Worm (Caenorhabditis elegans) whole organism, L4 larva: ENCODE measurements around the gene rme-1.

Experiments
- D1046.2 ChIP-seq: fragments of 200-800 bp; sonication (Bioruptor generic); IDR thresholded peaks from 2 replicates; pipeline ENCODE4 v1.3.6; 2022; ENCODE audit warnings: missing genetic modification characterization, missing compliant biosample characterization
- F10B5.3 ChIP-seq: sonication (generic microtip); optimal IDR thresholded peaks from 2 replicates; lab custom pipeline; 2016; ENCODE audit warnings: mild to moderate bottlenecking, missing genetic modification characterization, missing compliant biosample characterization
- F37D6.2 ChIP-seq: sonication (generic microtip); optimal IDR thresholded peaks from 2 replicates; lab custom pipeline; 2016; ENCODE audit warnings: mild to moderate bottlenecking, missing genetic modification characterization, missing compliant biosample characterization
- F44E2.7 ChIP-seq: fragments of 200-800 bp; sonication (Bioruptor generic); IDR thresholded peaks from 2 replicates; pipeline ENCODE4 v2.1.2; 2022; ENCODE audit warnings: missing genetic modification characterization, missing compliant biosample characterization
- F49E8.2 ChIP-seq: sonication (generic microtip); optimal IDR thresholded peaks from 2 replicates; lab custom pipeline; 2016; ENCODE audit warnings: missing compliant biosample characterization, mild to moderate bottlenecking, missing genetic modification characterization, borderline replicate concordance
- T20F7.1 ChIP-seq: fragments of 200-800 bp; sonication (Bioruptor generic); optimal IDR thresholded peaks from 2 replicates; lab custom pipeline; 2018; ENCODE audit warnings: mild to moderate bottlenecking, missing genetic modification characterization, missing compliant biosample characterization
- Y48G9A.11 ChIP-seq: fragments of 200-800 bp; sonication (Bioruptor generic); IDR thresholded peaks from 2 replicates; pipeline ENCODE4 v1.3.6; 2022; ENCODE audit warnings: missing genetic modification reagents, missing genetic modification characterization, missing compliant biosample characterization
- Y5F2A.4 ChIP-seq: fragments of 200-800 bp; sonication (Bioruptor generic); optimal IDR thresholded peaks from 2 replicates; lab custom pipeline; 2018; ENCODE audit warnings: mild to moderate bottlenecking, missing genetic modification characterization, missing compliant biosample characterization
- Y75B8A.6 ChIP-seq: fragments of 200-800 bp; sonication (Bioruptor generic); IDR thresholded peaks from 2 replicates; pipeline ENCODE4 v1.3.6; 2022; ENCODE audit warnings: missing genetic modification reagents, missing genetic modification characterization, missing compliant biosample characterization
- ZK337.2 ChIP-seq: fragments of 200-800 bp; sonication (Bioruptor generic); IDR thresholded peaks from 2 replicates; pipeline ENCODE4 v1.3.6; 2022; ENCODE audit warnings: missing genetic modification reagents, missing genetic modification characterization, missing compliant biosample characterization
- ama-1 ChIP-seq: fragments of 150-350 bp; optimal IDR thresholded peaks from 2 replicates; lab custom pipeline; 2014; ENCODE audit warnings: inconsistent platforms, mixed read lengths
- arid-1 ChIP-seq: fragments of 200-800 bp; sonication (Bioruptor generic); conservative IDR thresholded peaks from 2 replicates; pipeline ENCODE4 v1.3.6; 2022; ENCODE audit warnings: missing genetic modification reagents, missing genetic modification characterization, missing compliant biosample characterization
- ceh-20 ChIP-seq: fragments of 200-800 bp; sonication (Bioruptor generic); IDR thresholded peaks from 2 replicates; pipeline ENCODE4 v1.3.6; 2022; ENCODE audit warnings: missing genetic modification reagents, missing genetic modification characterization, missing compliant biosample characterization
- ceh-44 ChIP-seq: fragments of 200-800 bp; sonication (Bioruptor generic); IDR thresholded peaks from 2 replicates; pipeline ENCODE4 v1.3.6; 2022; ENCODE audit warnings: missing genetic modification reagents, missing genetic modification characterization, missing compliant biosample characterization
- ceh-82 ChIP-seq: sonication (generic microtip); optimal IDR thresholded peaks from 2 replicates; lab custom pipeline; 2017; ENCODE audit warnings: missing biosample characterization, missing genetic modification characterization
- daf-12 ChIP-seq: fragments of 150-350 bp; optimal IDR thresholded peaks from 2 replicates; lab custom pipeline; 2014; ENCODE audit warnings: missing biosample characterization, missing genetic modification reagents, missing genetic modification characterization
- dmd-8 ChIP-seq: fragments of 200-800 bp; sonication (Bioruptor generic); IDR thresholded peaks from 2 replicates; pipeline ENCODE4 v1.3.6; 2022; ENCODE audit warnings: missing genetic modification characterization, missing compliant biosample characterization
- duxl-1 ChIP-seq: sonication (generic microtip); optimal IDR thresholded peaks from 2 replicates; lab custom pipeline; 2016; ENCODE audit warnings: mild to moderate bottlenecking, missing genetic modification characterization, moderate library complexity, missing compliant biosample characterization; ENCODE audit not compliant: poor library complexity
- dve-1 ChIP-seq: sonication (generic microtip); optimal IDR thresholded peaks from 2 replicates; lab custom pipeline; 2017; ENCODE audit warnings: antibody characterized with exemption, mild to moderate bottlenecking, missing genetic modification characterization, missing compliant biosample characterization; ENCODE audit not compliant: insufficient read depth
- egl-43 ChIP-seq: fragments of 200-800 bp; sonication (Bioruptor generic); IDR thresholded peaks from 2 replicates; pipeline ENCODE4 v1.3.6; 2022; ENCODE audit warnings: missing genetic modification reagents, missing genetic modification characterization, missing compliant biosample characterization
- fkh-10 ChIP-seq: fragments of 150-350 bp; optimal IDR thresholded peaks from 2 replicates; lab custom pipeline; 2014; ENCODE audit warnings: missing biosample characterization, missing genetic modification reagents, missing genetic modification characterization
- gei-8 ChIP-seq: fragments of 200-800 bp; sonication (Bioruptor generic); optimal IDR thresholded peaks from 2 replicates; lab custom pipeline; 2018; ENCODE audit warnings: mild to moderate bottlenecking, missing genetic modification characterization, missing compliant biosample characterization
- hif-1 ChIP-seq, 2 experiments: sonication (generic microtip); optimal IDR thresholded peaks; 2 replicates each; lab custom pipeline; 2016 to 2017; ENCODE audit warnings: missing compliant biosample characterization in 2 of 2, missing genetic modification characterization in 2 of 2, missing genetic modification reagents in 2 of 2, missing genotype in 2 of 2, mild to moderate bottlenecking in 1 of 2
- hlh-11 ChIP-seq: fragments of 200-800 bp; sonication (Bioruptor generic); optimal IDR thresholded peaks from 2 replicates; lab custom pipeline; 2018; ENCODE audit warnings: mild to moderate bottlenecking, missing genetic modification characterization, missing compliant biosample characterization
- lin-29 ChIP-seq: fragments of 200-800 bp; sonication (Bioruptor generic); IDR thresholded peaks from 2 replicates; pipeline ENCODE4 v1.3.6; 2022; ENCODE audit warnings: missing genetic modification reagents, missing genetic modification characterization, missing compliant biosample characterization
- lin-38 ChIP-seq: fragments of 200-800 bp; sonication (Bioruptor generic); IDR thresholded peaks from 2 replicates; pipeline ENCODE4 v1.3.6; 2022; ENCODE audit warnings: missing genetic modification reagents, missing genetic modification characterization, missing compliant biosample characterization
- lin-39 ChIP-seq: fragments of 150-350 bp; optimal IDR thresholded peaks from 2 replicates; lab custom pipeline; 2014; ENCODE audit warnings: missing biosample characterization, missing genetic modification reagents, missing genetic modification characterization
- madf-9 ChIP-seq: fragments of 200-800 bp; sonication (Bioruptor generic); conservative IDR thresholded peaks from 2 replicates; pipeline ENCODE4 v1.3.6; 2022; ENCODE audit warnings: missing genetic modification reagents, missing genetic modification characterization, missing compliant biosample characterization
- mep-1 ChIP-seq: fragments of 150-350 bp; sonication (generic microtip); optimal IDR thresholded peaks from 3 replicates; lab custom pipeline; 2014; ENCODE audit warnings: missing biosample characterization, missing genetic modification characterization
- mes-2 ChIP-seq: sonication (generic microtip); optimal IDR thresholded peaks from 2 replicates; lab custom pipeline; 2016; ENCODE audit warnings: missing genotype, mild to moderate bottlenecking, missing genetic modification characterization, missing compliant biosample characterization; ENCODE audit not compliant: poor library complexity, severe bottlenecking
- nhr-11 ChIP-seq: fragments of 150-350 bp; optimal IDR thresholded peaks from 2 replicates; lab custom pipeline; 2014; ENCODE audit warnings: missing biosample characterization, missing genetic modification characterization
- nhr-111 ChIP-seq: fragments of 200-800 bp; sonication (Bioruptor generic); optimal IDR thresholded peaks from 2 replicates; lab custom pipeline; 2018; ENCODE audit warnings: mild to moderate bottlenecking, missing genetic modification characterization, missing compliant biosample characterization
- nhr-237 ChIP-seq: sonication (generic microtip); optimal IDR thresholded peaks from 2 replicates; lab custom pipeline; 2017; ENCODE audit warnings: missing biosample characterization, missing genetic modification characterization
- nhr-25 ChIP-seq: sonication (generic microtip); optimal IDR thresholded peaks from 2 replicates; lab custom pipeline; 2017; ENCODE audit warnings: missing genetic modification characterization, mild to moderate bottlenecking, missing compliant biosample characterization, antibody characterized with exemption, moderate library complexity, borderline replicate concordance; ENCODE audit not compliant: insufficient read depth
- nhr-28 ChIP-seq: fragments of 150-350 bp; optimal IDR thresholded peaks from 2 replicates; lab custom pipeline; 2014; ENCODE audit warnings: missing biosample characterization, missing genetic modification characterization
- nhr-6 ChIP-seq: fragments of 150-350 bp; optimal IDR thresholded peaks from 2 replicates; lab custom pipeline; 2014; ENCODE audit warnings: missing biosample characterization, missing genetic modification characterization
- nhr-77 ChIP-seq: fragments of 150-350 bp; optimal IDR thresholded peaks from 2 replicates; lab custom pipeline; 2014; ENCODE audit warnings: missing biosample characterization, missing genetic modification characterization
- pha-4 ChIP-seq, 2 experiments: fragments of 150-350 bp in 1 of 2; fragments of 200-800 bp in 1 of 2; sonication (Bioruptor generic) in 1 of 2; IDR thresholded peaks in 1 of 2; optimal IDR thresholded peaks in 1 of 2; 2 replicates each; pipeline versions ENCODE4 v1.3.6 to Lab custom; 2014 to 2022; ENCODE audit warnings: missing genetic modification characterization in 2 of 2, missing genetic modification reagents in 2 of 2, missing biosample characterization in 1 of 2, missing compliant biosample characterization in 1 of 2
- php-3 ChIP-seq: fragments of 200-800 bp; sonication (Bioruptor generic); IDR thresholded peaks from 2 replicates; pipeline ENCODE4 v1.3.6; 2022; ENCODE audit warnings: missing genetic modification reagents, missing genetic modification characterization, missing compliant biosample characterization
- set-16 ChIP-seq: fragments of 200-800 bp; sonication (Bioruptor generic); IDR thresholded peaks from 2 replicates; pipeline ENCODE4 v1.3.6; 2022; ENCODE audit warnings: missing genetic modification reagents, missing genetic modification characterization, missing compliant biosample characterization
- snpc-1.2 ChIP-seq: fragments of 200-800 bp; sonication (Bioruptor generic); IDR thresholded peaks from 2 replicates; pipeline ENCODE4 v1.3.6; 2022; ENCODE audit warnings: missing genetic modification reagents, missing genetic modification characterization, missing compliant biosample characterization
- snpc-4 ChIP-seq: fragments of 150-350 bp; optimal IDR thresholded peaks from 2 replicates; lab custom pipeline; 2014; ENCODE audit warnings: missing biosample characterization, missing genetic modification characterization
- spr-1 ChIP-seq: sonication (generic microtip); optimal IDR thresholded peaks from 2 replicates; lab custom pipeline; 2016; ENCODE audit warnings: mild to moderate bottlenecking, missing genetic modification characterization, missing compliant biosample characterization
- spr-3 ChIP-seq: fragments of 200-800 bp; sonication (Bioruptor generic); optimal IDR thresholded peaks from 2 replicates; lab custom pipeline; 2018; ENCODE audit warnings: mild to moderate bottlenecking, missing genetic modification characterization, missing compliant biosample characterization
- tra-1 ChIP-seq: fragments of 200-800 bp; sonication (Bioruptor generic); IDR thresholded peaks from 2 replicates; pipeline ENCODE4 v1.3.6; 2022; ENCODE audit warnings: missing genetic modification reagents, missing genetic modification characterization, missing compliant biosample characterization
- unc-130 ChIP-seq: sonication (generic microtip); optimal IDR thresholded peaks from 2 replicates; lab custom pipeline; 2016; ENCODE audit warnings: missing genetic modification reagents, missing genetic modification characterization, missing compliant biosample characterization
- unc-39 ChIP-seq: sonication (generic microtip); optimal IDR thresholded peaks from 2 replicates; lab custom pipeline; 2017; ENCODE audit warnings: missing biosample characterization, missing genetic modification characterization
- zag-1 ChIP-seq: fragments of 150-350 bp; optimal IDR thresholded peaks from 2 replicates; lab custom pipeline; 2014; ENCODE audit warnings: missing biosample characterization, missing genetic modification characterization
- zip-2 ChIP-seq: fragments of 150-350 bp; optimal IDR thresholded peaks from 2 replicates; lab custom pipeline; 2014; ENCODE audit warnings: missing biosample characterization, missing genetic modification characterization
- ztf-7 ChIP-seq: fragments of 150-350 bp; optimal IDR thresholded peaks from 2 replicates; lab custom pipeline; 2014; ENCODE audit warnings: missing biosample characterization, missing genetic modification characterization

The rme-1 gene

DNA sequence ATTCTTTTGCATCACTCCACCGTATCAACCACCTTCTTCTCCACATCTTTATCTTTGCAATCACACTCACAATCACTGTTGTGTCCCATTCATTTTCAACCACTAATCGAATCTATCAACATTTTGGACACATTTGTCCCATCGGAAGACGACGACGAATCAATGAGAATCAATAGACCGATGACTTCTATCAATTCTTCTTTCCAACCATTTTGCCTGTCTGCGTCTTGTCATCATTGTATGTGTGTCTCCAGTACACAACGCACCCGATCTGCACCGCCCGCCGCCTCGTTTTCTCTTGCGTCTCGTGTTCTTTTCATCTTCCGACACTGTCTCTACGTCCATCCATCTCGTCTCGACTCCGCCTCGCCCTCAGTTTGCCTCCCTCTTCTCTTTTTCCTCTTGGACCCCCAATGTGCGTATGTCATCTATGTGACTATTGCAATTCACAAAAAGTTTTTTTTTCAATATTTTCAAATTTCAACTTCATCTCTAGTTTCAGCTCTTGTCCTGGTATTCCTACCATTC is 37.8 kb downstream of the rme-1 start, which contains the start of gene dmd-7 (continued):
- TF ChIP-seq duxl-1 (tag; lab: Kevin White, UChicago) (no peak), lin-39 (tag; lab: Kevin White, UChicago) (no peak), F49E8.2 (tag; lab: Kevin White, UChicago) (no peak), Y48G9A.11 (no peak), snpc-1.2 (GFP tag; lab: Robert Waterston, UW) (no peak), F44E2.7 (GFP tag; lab: Robert Waterston, UW) (no peak), nhr-11 (tag; lab: Kevin White, UChicago) (peak; percentile 76), F37D6.2 (tag; lab: Kevin White, UChicago) (peak; percentile 8), nhr-237 (tag; lab: Kevin White, UChicago) (no peak), pha-4 (GFP tag; IDR thresholded peaks at IDR 0.05; lab: Robert Waterston, UW) (peak; percentile 61; the same call in 1 of the 2 replicates), pha-4 (tag; optimal IDR thresholded peaks at IDR 0.05; lab: Kevin White, UChicago) (no peak), mes-2 (peak; percentile 80), Y75B8A.6 (no peak), daf-12 (tag; lab: Kevin White, UChicago) (no peak), ceh-20 (peak; percentile 82), zip-2 (tag; lab: Kevin White, UChicago) (no peak), spr-1 (tag; lab: Kevin White, UChicago) (peak; percentile 59), nhr-25 (peak; percentile 94), nhr-6 (tag; lab: Kevin White, UChicago) (peak; percentile 89), Y5F2A.4 (GFP tag; lab: Kevin White, UChicago) (no peak), dve-1 (tag; lab: Kevin White, UChicago) (peak; percentile 75), ceh-82 (tag; lab: Kevin White, UChicago) (no peak), ztf-7 (no peak), lin-38 (GFP tag; lab: Robert Waterston, UW) (no peak), unc-39 (tag; lab: Kevin White, UChicago) (no peak), D1046.2 (no peak), madf-9 (GFP tag; lab: Robert Waterston, UW) (peak; percentile 49; the same call in 1 of the 2 replicates), spr-3 (GFP tag; lab: Kevin White, UChicago) (no peak), ama-1 (no peak), ceh-44 (GFP tag; lab: Robert Waterston, UW) (no peak), fkh-10 (GFP tag; lab: Kevin White, UChicago) (no peak), nhr-111 (GFP tag; lab: Kevin White, UChicago) (no peak), nhr-77 (peak; percentile 85), ZK337.2 (GFP tag; lab: Robert Waterston, UW) (no peak), arid-1 (GFP tag; lab: Robert Waterston, UW) (no peak), lin-29 (GFP tag; lab: Robert Waterston, UW) (0 out of 2 replicates have a peak, but pooled peaks have one; percentile 14), hif-1 (tag; optimal IDR thresholded peaks at IDR 0.05; lab: Kevin White, UChicago) (peak; percentile 2 to 95), set-16 (GFP tag; lab: Robert Waterston, UW) (peak; percentile 58), php-3 (GFP tag; lab: Robert Waterston, UW) (no peak), F10B5.3 (tag; lab: Kevin White, UChicago) (no peak), zag-1 (peak; percentile 18), T20F7.1 (GFP tag; lab: Kevin White, UChicago) (no peak), mep-1 (tag; lab: Kevin White, UChicago) (peak; percentile 78), tra-1 (GFP tag; lab: Robert Waterston, UW) (peak; percentile 94), unc-130 (GFP tag; lab: Kevin White, UChicago) (no peak), dmd-8 (GFP tag; lab: Robert Waterston, UW) (no peak), egl-43 (GFP tag; lab: Robert Waterston, UW) (0 out of 2 replicates have a peak, but pooled peaks have one; percentile 14), nhr-28 (peak; percentile 89), gei-8 (GFP tag; lab: Kevin White, UChicago) (peak; percentile 58), snpc-4 (tag; lab: Kevin White, UChicago) (no peak), hlh-11 (tag; lab: Kevin White, UChicago) (peak; percentile 96)
